Worm (Caenorhabditis elegans) whole organism, L1 larva: ENCODE results near the gene F35H10.10.

Source experiments
- Y116A8C.19 ChIP-seq: sonication (generic microtip); optimal IDR thresholded peaks from 2 replicates; lab custom pipeline; 2016; ENCODE audit warnings: missing compliant biosample characterization, missing genetic modification characterization, borderline replicate concordance
- alr-1 ChIP-seq: fragments of 200-800 bp; sonication (Bioruptor generic); optimal IDR thresholded peaks from 2 replicates; lab custom pipeline; 2018; ENCODE audit warnings: borderline replicate concordance, mild to moderate bottlenecking, missing genetic modification characterization, missing compliant biosample characterization
- aly-2 ChIP-seq: fragments of 150-350 bp; optimal IDR thresholded peaks from 2 replicates; lab custom pipeline; 2014; ENCODE audit warnings: missing biosample characterization, missing genetic modification characterization
- ama-1 ChIP-seq: fragments of 150-350 bp; optimal IDR thresholded peaks from 2 replicates; lab custom pipeline; 2014
- blmp-1 ChIP-seq: fragments of 150-350 bp; optimal IDR thresholded peaks from 2 replicates; lab custom pipeline; 2014; ENCODE audit warnings: missing biosample characterization, missing genetic modification characterization
- ceh-63 ChIP-seq: fragments of 200-800 bp; sonication (Bioruptor generic); optimal IDR thresholded peaks from 2 replicates; lab custom pipeline; 2018; ENCODE audit warnings: mild to moderate bottlenecking, missing genetic modification characterization, missing compliant biosample characterization
- ceh-88 ChIP-seq: fragments of 200-800 bp; sonication (Bioruptor generic); IDR thresholded peaks from 2 replicates; pipeline ENCODE4 v1.3.6; 2022; ENCODE audit warnings: missing genetic modification characterization, missing compliant biosample characterization
- dpl-1 ChIP-seq, 3 experiments: fragments of 150-350 bp in 2 of 3; sonication (generic microtip) in 1 of 3; optimal IDR thresholded peaks; 2 replicates each; lab custom pipeline; 2014 to 2017; ENCODE audit warnings: missing biosample characterization in 3 of 3, missing genetic modification characterization in 3 of 3, missing genetic modification reagents in 3 of 3
- efl-1 ChIP-seq, 4 experiments: fragments of 150-350 bp; optimal IDR thresholded peaks in 3 of 4; peaks in 1 of 4; 1 replicate in 1 of 4; 2 replicates in 3 of 4; lab custom pipeline; 2014; ENCODE audit warnings: missing biosample characterization in 2 of 4, missing genetic modification characterization in 2 of 4, missing genetic modification reagents in 2 of 4
- egl-13 ChIP-seq: sonication (generic microtip); optimal IDR thresholded peaks from 2 replicates; lab custom pipeline; 2016; ENCODE audit warnings: missing genotype, missing genetic modification reagents, missing genetic modification characterization, missing compliant biosample characterization
- fkh-8 ChIP-seq: sonication (generic microtip); optimal IDR thresholded peaks from 2 replicates; lab custom pipeline; 2016; ENCODE audit warnings: mild to moderate bottlenecking, missing genetic modification characterization, missing compliant biosample characterization
- hpl-2 ChIP-seq: fragments of 150-350 bp; optimal IDR thresholded peaks from 2 replicates; lab custom pipeline; 2014; ENCODE audit warnings: missing biosample characterization, missing genetic modification reagents, missing genetic modification characterization
- lin-14 ChIP-seq: fragments of 200-800 bp; sonication (Bioruptor generic); optimal IDR thresholded peaks from 2 replicates; lab custom pipeline; 2018; ENCODE audit warnings: mild to moderate bottlenecking, missing genetic modification characterization, moderate library complexity, missing compliant biosample characterization
- lin-35 ChIP-seq, 2 experiments: fragments of 150-350 bp; optimal IDR thresholded peaks; 2 replicates each; lab custom pipeline; 2014; ENCODE audit warnings: missing biosample characterization in 2 of 2, missing genetic modification characterization in 2 of 2, missing genetic modification reagents in 2 of 2
- mdl-1 ChIP-seq, 2 experiments: fragments of 150-350 bp; optimal IDR thresholded peaks; 2 replicates each; lab custom pipeline; 2014 to 2017; ENCODE audit warnings: missing biosample characterization in 2 of 2, missing genetic modification characterization in 2 of 2, inconsistent platforms in 1 of 2
- nhr-11 ChIP-seq: fragments of 150-350 bp; optimal IDR thresholded peaks from 2 replicates; lab custom pipeline; 2014; ENCODE audit warnings: missing biosample characterization, missing genetic modification characterization
- nhr-12 ChIP-seq: sonication (generic microtip); optimal IDR thresholded peaks from 2 replicates; lab custom pipeline; 2017; ENCODE audit warnings: missing biosample characterization, missing genetic modification characterization
- nhr-20 ChIP-seq: sonication (generic microtip); optimal IDR thresholded peaks from 2 replicates; lab custom pipeline; 2016; ENCODE audit warnings: mild to moderate bottlenecking, missing genetic modification characterization, missing compliant biosample characterization
- nhr-237 ChIP-seq: fragments of 150-350 bp; optimal IDR thresholded peaks from 2 replicates; lab custom pipeline; 2014; ENCODE audit warnings: missing biosample characterization, missing genetic modification characterization
- nhr-47 ChIP-seq: sonication (generic microtip); optimal IDR thresholded peaks from 2 replicates; lab custom pipeline; 2016; ENCODE audit warnings: mild to moderate bottlenecking, missing genetic modification characterization, moderate library complexity, missing compliant biosample characterization
- nhr-77 ChIP-seq: fragments of 150-350 bp; optimal IDR thresholded peaks from 2 replicates; lab custom pipeline; 2014; ENCODE audit warnings: missing biosample characterization, missing genetic modification characterization
- nhr-85 ChIP-seq: sonication (generic microtip); peaks from one replicate; lab custom pipeline; 2016; ENCODE audit warnings: missing genetic modification characterization, inconsistent platforms, missing compliant biosample characterization
- nhr-90 ChIP-seq: sonication (generic microtip); optimal IDR thresholded peaks from 2 replicates; lab custom pipeline; 2016; ENCODE audit warnings: mild to moderate bottlenecking, missing genetic modification characterization, missing compliant biosample characterization; ENCODE audit not compliant: poor library complexity
- pqm-1 ChIP-seq: sonication (generic microtip); optimal IDR thresholded peaks from 3 replicates; lab custom pipeline; 2017; ENCODE audit warnings: missing biosample characterization, missing genetic modification characterization
- rnt-1 ChIP-seq: sonication (generic microtip); optimal IDR thresholded peaks from 2 replicates; lab custom pipeline; 2016; ENCODE audit warnings: mild to moderate bottlenecking, missing genetic modification characterization, moderate library complexity, missing compliant biosample characterization
- snpc-4 ChIP-seq: fragments of 150-350 bp; optimal IDR thresholded peaks from 2 replicates; lab custom pipeline; 2014; ENCODE audit warnings: missing biosample characterization, missing genetic modification characterization
- snu-23 ChIP-seq: sonication (generic microtip); optimal IDR thresholded peaks from 2 replicates; lab custom pipeline; 2016; ENCODE audit warnings: missing genetic modification characterization, missing compliant biosample characterization
- swsn-7 ChIP-seq: sonication (generic microtip); optimal IDR thresholded peaks from 2 replicates; lab custom pipeline; 2016; ENCODE audit warnings: missing genetic modification characterization, missing compliant biosample characterization
- tlp-1 ChIP-seq: fragments of 150-350 bp; optimal IDR thresholded peaks from 2 replicates; lab custom pipeline; 2014; ENCODE audit warnings: missing biosample characterization, missing genetic modification characterization
- unc-30 ChIP-seq: sonication (generic microtip); optimal IDR thresholded peaks from 2 replicates; lab custom pipeline; 2017; ENCODE audit warnings: missing biosample characterization, missing genetic modification characterization
- unc-86 ChIP-seq: sonication (generic microtip); optimal IDR thresholded peaks from 2 replicates; lab custom pipeline; 2016; ENCODE audit warnings: missing genetic modification characterization, missing compliant biosample characterization
- xbp-1 ChIP-seq: sonication (generic microtip); optimal IDR thresholded peaks from 2 replicates; lab custom pipeline; 2016; ENCODE audit warnings: missing genetic modification characterization, missing compliant biosample characterization
- zip-4 ChIP-seq: fragments of 200-800 bp; sonication (Bioruptor generic); optimal IDR thresholded peaks from 2 replicates; lab custom pipeline; 2018; ENCODE audit warnings: mild to moderate bottlenecking, missing genetic modification characterization, moderate library complexity, missing compliant biosample characterization
- ztf-11 ChIP-seq, 2 experiments: sonication (generic microtip); optimal IDR thresholded peaks; 2 replicates each; lab custom pipeline; 2016 to 2017; ENCODE audit warnings: missing genetic modification characterization in 2 of 2, missing biosample characterization in 1 of 2, missing compliant biosample characterization in 1 of 2
- ztf-4 ChIP-seq: fragments of 150-350 bp; optimal IDR thresholded peaks from 2 replicates; lab custom pipeline; 2014; ENCODE audit warnings: missing biosample characterization, missing genetic modification characterization

F35H10.10 gene

DNA sequence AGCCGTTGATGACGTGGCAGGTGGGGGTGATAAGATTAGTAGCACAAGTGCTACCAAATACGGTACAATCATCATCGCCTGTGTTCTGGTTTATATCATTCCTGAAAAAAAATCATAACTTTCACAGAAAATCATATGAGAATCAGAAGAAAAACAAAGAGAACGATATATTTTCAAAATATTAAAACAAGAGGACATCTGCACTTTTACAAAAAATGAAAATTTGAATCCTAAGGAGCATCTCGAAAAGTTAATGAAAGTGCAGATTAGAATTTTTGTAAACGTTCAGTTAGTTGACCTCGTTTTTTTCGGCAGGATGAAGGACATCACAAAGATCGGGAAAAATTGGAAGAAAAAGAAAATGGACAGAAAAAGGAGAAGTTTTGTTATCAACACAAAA lies at the start of gene F35H10.10:
F35H10.10 (minus strand) TSS at position 101 of the 400 bp plus-strand sequence.
- TF ChIP-seq ceh-88 (no peak), dpl-1 (GFP tag; optimal IDR thresholded peaks at IDR 0.05; lab: Kevin White, UChicago) (no peak), nhr-11 (tag; lab: Kevin White, UChicago) (no peak), blmp-1 (tag; lab: Kevin White, UChicago) (peak; percentile 84), aly-2 (no peak), Y116A8C.19 (no peak), fkh-8 (no peak)

DNA sequence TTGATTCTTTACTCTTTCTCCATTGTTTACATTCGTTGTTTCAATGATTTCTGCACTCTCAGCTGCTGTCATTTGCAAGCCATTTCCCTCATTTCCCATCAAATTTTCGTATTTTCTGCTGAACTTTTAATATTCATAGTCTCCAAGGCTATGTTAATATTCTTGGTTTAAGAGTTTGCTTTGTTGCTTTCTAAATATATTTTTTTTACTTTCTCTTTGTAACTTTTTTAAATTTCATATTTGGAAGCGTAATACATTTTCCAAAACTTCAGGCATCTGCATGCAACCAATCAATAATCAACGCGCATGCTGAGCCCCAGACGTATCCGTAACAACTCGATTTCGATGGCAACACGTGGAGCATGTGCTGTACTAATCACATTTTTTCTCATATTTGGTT lies 48.1 kb upstream of the F35H10.10 start, which contains the start of gene sqv-1:
sqv-1 (plus strand) TSS at position 301 of the 400 bp plus-strand sequence.
- TF ChIP-seq dpl-1 (GFP tag; optimal IDR thresholded peaks at IDR 0.05; lab: Kevin White, UChicago), result no peak
- TF ChIP-seq nhr-12, result no peak
- TF ChIP-seq mdl-1 (tag; optimal IDR thresholded peaks at IDR 0.05; lab: Kevin White, UChicago), result no peak
- no peak for TF ChIP-seq ceh-63
- no peak for TF ChIP-seq rnt-1 (tag; lab: Kevin White, UChicago)
- TF ChIP-seq nhr-77 (tag; lab: Kevin White, UChicago), result no peak
- TF ChIP-seq zip-4, result no peak
- TF ChIP-seq nhr-237 (tag; lab: Kevin White, UChicago), result no peak
- TF ChIP-seq tlp-1 (tag; lab: Kevin White, UChicago), result no peak
- no peak for TF ChIP-seq ama-1 (lab: Kevin White, UChicago)
- no peak for TF ChIP-seq unc-30 (tag; lab: Kevin White, UChicago)
- TF ChIP-seq nhr-90, result no peak
- no peak for TF ChIP-seq nhr-20 (tag; lab: Kevin White, UChicago)
- TF ChIP-seq unc-86 (tag; lab: Kevin White, UChicago), result no peak
- TF ChIP-seq ztf-4, result no peak
- no peak for TF ChIP-seq nhr-47 (tag; lab: Kevin White, UChicago)
- TF ChIP-seq alr-1 (tag; lab: Kevin White, UChicago), result no peak
- no peak for TF ChIP-seq snpc-4 (tag; lab: Kevin White, UChicago)

DNA sequence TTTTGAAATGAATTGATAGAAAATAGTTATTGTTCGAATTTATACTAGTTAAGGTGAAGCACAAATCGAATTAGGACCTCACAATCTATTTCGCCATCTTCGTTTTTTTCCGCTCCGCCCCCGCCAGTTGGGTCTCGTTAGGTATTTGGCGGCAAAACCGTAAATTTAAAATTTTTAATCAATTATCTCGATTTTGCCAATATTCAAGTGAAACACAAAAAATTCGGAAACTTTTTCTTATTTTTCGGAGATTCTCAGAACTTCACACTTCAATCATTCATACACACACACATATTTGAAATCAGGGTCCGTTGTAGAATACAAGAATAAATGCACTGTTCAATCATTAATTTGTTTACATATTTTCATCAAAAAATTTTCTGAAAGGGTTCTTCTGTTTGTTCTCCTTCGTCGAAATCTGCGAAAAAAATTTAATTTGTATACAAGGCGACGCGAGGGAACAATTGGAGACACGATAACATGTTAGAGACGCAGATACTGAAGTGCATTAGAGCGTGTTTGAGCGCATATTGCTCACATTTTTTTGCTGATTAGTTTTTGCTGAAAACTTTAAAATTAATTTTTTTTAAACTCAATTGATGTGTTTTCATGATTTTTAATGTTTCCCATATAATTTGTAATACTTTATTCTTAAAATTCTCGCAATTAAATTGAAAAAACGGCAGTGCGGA lies 47.1 kb upstream of the F35H10.10 start, which contains the start of gene D2096.5:
D2096.5 (minus strand) TSS at position 51 of the 692 bp plus-strand sequence.
- TF ChIP-seq dpl-1 (GFP tag; optimal IDR thresholded peaks at IDR 0.05; lab: Kevin White, UChicago) (peak in 1 of 3 experiments; percentile 46), snu-23 (GFP tag; lab: Kevin White, UChicago) (peak; percentile 20), nhr-47 (tag; lab: Kevin White, UChicago) (no peak), egl-13 (tag; lab: Kevin White, UChicago) (peak; percentile 34), swsn-7 (tag; lab: Kevin White, UChicago) (no peak), lin-35 (GFP tag; optimal IDR thresholded peaks at IDR 0.05; lab: Kevin White, UChicago) (peak in 1 of 2 experiments; percentile 47), lin-14 (GFP tag; lab: Kevin White, UChicago) (peak; percentile 59), efl-1 (optimal IDR thresholded peaks at IDR 0.05; lab: Kevin White, UChicago) (peak; percentile 37 to 52), efl-1 (GFP tag; optimal IDR thresholded peaks at IDR 0.05 in 1 of 2; lab: Kevin White, UChicago) (peak in 1 of 2 experiments; percentile 27), pqm-1 (tag; lab: Kevin White, UChicago) (no peak), xbp-1 (tag; lab: Kevin White, UChicago) (peak; percentile 13)

DNA sequence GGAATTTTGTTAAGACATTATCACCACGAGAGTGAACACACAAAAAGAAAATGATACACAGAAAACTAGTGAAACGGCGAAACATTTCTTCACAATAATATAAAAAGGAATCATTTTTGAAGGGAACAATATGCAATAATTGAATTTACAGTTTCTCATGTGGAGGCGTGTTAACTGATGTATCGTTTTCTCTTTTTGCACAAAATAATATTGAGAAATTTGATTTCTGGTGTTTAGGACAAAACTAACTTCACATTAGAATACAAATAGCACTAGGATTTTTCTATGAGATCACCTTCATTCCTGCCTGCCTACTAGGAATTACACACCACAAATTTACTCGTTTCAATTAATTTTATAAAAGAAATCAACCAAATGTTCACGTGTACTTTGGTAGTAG lies 45.7 kb upstream of the F35H10.10 start, which contains the start of gene D2096.13:
D2096.13 (minus strand) TSS at position 101 of the 400 bp plus-strand sequence.
- TF ChIP-seq nhr-85 (tag; lab: Kevin White, UChicago) (no peak), hpl-2 (no peak), alr-1 (tag; lab: Kevin White, UChicago) (no peak), ztf-11 (tag; optimal IDR thresholded peaks at IDR 0.05; lab: Kevin White, UChicago) (no peak), snpc-4 (tag; lab: Kevin White, UChicago) (no peak), nhr-77 (tag; lab: Kevin White, UChicago) (no peak)
